Fruit fly (Drosophila melanogaster) whole organism, embryonic: ENCODE data around the gene Polr3F.

ENCODE experiments used
- Awh ChIP-seq: fragments of 200-800 bp; sonication (Bioruptor generic); IDR thresholded peaks from 2 replicates; pipeline ENCODE4, ENCODE4 v1.3.6; 2022; ENCODE audit warnings: missing biosample characterization, missing genetic modification characterization
- B-H1 ChIP-seq: fragments of 200-800 bp; sonication (Bioruptor generic); IDR thresholded peaks from 3 replicates; pipeline ENCODE4 v1.3.6; 2022; ENCODE audit warnings: missing biosample characterization, missing genetic modification characterization
- BtbVII ChIP-seq: fragments of 200-800 bp; sonication (Bioruptor generic); optimal IDR thresholded peaks from 3 replicates; lab custom pipeline; 2017; ENCODE audit warnings: missing biosample characterization, mild to moderate bottlenecking, missing genetic modification characterization
- C15 ChIP-seq: fragments of 200-800 bp; sonication (Bioruptor generic); IDR thresholded peaks from 3 replicates; pipeline ENCODE4 v1.3.6; 2022; ENCODE audit warnings: missing biosample characterization, missing genetic modification characterization
- CG1603 ChIP-seq: fragments of 200-800 bp; sonication (Bioruptor generic); optimal IDR thresholded peaks from 2 replicates; lab custom pipeline; 2019; ENCODE audit warnings: missing biosample characterization, mild to moderate bottlenecking, missing genetic modification characterization, moderate library complexity
- CG1832 ChIP-seq: fragments of 200-800 bp; sonication (Bioruptor generic); optimal IDR thresholded peaks from 2 replicates; lab custom pipeline; 2017; ENCODE audit warnings: missing biosample characterization, mild to moderate bottlenecking, missing genetic modification characterization, inconsistent platforms
- CG30431 ChIP-seq: fragments of 200-800 bp; sonication (Bioruptor generic); optimal IDR thresholded peaks from 2 replicates; lab custom pipeline; 2017; ENCODE audit warnings: missing biosample characterization, missing genetic modification characterization
- CG4820 ChIP-seq: fragments of 200-800 bp; sonication (Bioruptor generic); optimal IDR thresholded peaks from 3 replicates; lab custom pipeline; 2016; ENCODE audit warnings: missing biosample characterization, missing genetic modification characterization
- CG5953 ChIP-seq: fragments of 200-800 bp; sonication (Bioruptor generic); IDR thresholded peaks from 2 replicates; pipeline ENCODE4 v1.3.6; 2022; ENCODE audit warnings: missing biosample characterization, missing genetic modification characterization
- CG7271 ChIP-seq: fragments of 200-800 bp; sonication (Bioruptor generic); optimal IDR thresholded peaks from 2 replicates; lab custom pipeline; 2018; ENCODE audit warnings: missing biosample characterization, mild to moderate bottlenecking, missing genetic modification characterization, moderate library complexity
- CG7786 ChIP-seq: fragments of 200-800 bp; sonication (Bioruptor generic); optimal IDR thresholded peaks from 2 replicates; lab custom pipeline; 2016; ENCODE audit warnings: missing biosample characterization, missing genetic modification characterization
- CG8281 ChIP-seq: fragments of 200-800 bp; sonication (Bioruptor generic); optimal IDR thresholded peaks from 2 replicates; lab custom pipeline; 2018; ENCODE audit warnings: missing biosample characterization, mild to moderate bottlenecking, missing genetic modification characterization, moderate library complexity
- CG9797 ChIP-seq: fragments of 200-800 bp; sonication (Bioruptor generic); optimal IDR thresholded peaks from 3 replicates; lab custom pipeline; 2018; ENCODE audit warnings: missing biosample characterization, mild to moderate bottlenecking, missing genetic modification characterization
- Chrac-16 ChIP-seq: fragments of 200-800 bp; sonication (Bioruptor generic); optimal IDR thresholded peaks from 3 replicates; lab custom pipeline; 2016; ENCODE audit warnings: missing biosample characterization, missing genetic modification characterization
- CoRest ChIP-seq: fragments of 200-800 bp; sonication (Bioruptor generic); optimal IDR thresholded peaks from 3 replicates; lab custom pipeline; 2018; ENCODE audit warnings: missing biosample characterization, mild to moderate bottlenecking, missing genetic modification characterization, moderate library complexity
- Gsc ChIP-seq: fragments of 200-800 bp; sonication (Bioruptor generic); IDR thresholded peaks from 2 replicates; pipeline ENCODE4 v1.3.6; 2022; ENCODE audit warnings: missing biosample characterization, missing genetic modification characterization
- HHEX ChIP-seq: fragments of 200-800 bp; sonication (Bioruptor generic); optimal IDR thresholded peaks from 3 replicates; lab custom pipeline; 2017; ENCODE audit warnings: missing biosample characterization, mild to moderate bottlenecking, missing genetic modification characterization, missing genetic modification reagents
- HLH3B ChIP-seq: fragments of 200-800 bp; sonication (Bioruptor generic); IDR thresholded peaks from 2 replicates; pipeline ENCODE4 v1.3.6; 2022; ENCODE audit warnings: missing biosample characterization, missing genetic modification characterization
- Hsf ChIP-seq: fragments of 200-800 bp; sonication (Bioruptor generic); optimal IDR thresholded peaks from 3 replicates; lab custom pipeline; 2016; ENCODE audit warnings: missing biosample characterization, missing genetic modification characterization
- Nf-YC ChIP-seq: fragments of 200-800 bp; optimal IDR thresholded peaks from 3 replicates; lab custom pipeline; 2019; ENCODE audit warnings: missing biosample characterization, mild to moderate bottlenecking, missing genetic modification characterization, moderate library complexity
- Sox102F ChIP-seq: fragments of 200-800 bp; sonication (Bioruptor generic); optimal IDR thresholded peaks from 2 replicates; lab custom pipeline; 2018; ENCODE audit warnings: missing biosample characterization, mild to moderate bottlenecking, missing genetic modification characterization, moderate library complexity
- Trl ChIP-seq, 3 experiments: fragments of >200 bp in 2 of 3; fragments of 200-800 bp in 1 of 3; sonication (Bioruptor generic) in 1 of 3; optimal IDR thresholded peaks; 2 replicates in 1 of 3; 3 replicates in 2 of 3; lab custom pipeline; 2016 to 2017; ENCODE audit warnings: missing biosample characterization in 1 of 3, missing genetic modification characterization in 1 of 3
- abd-A ChIP-seq: fragments of 200-800 bp; sonication (Bioruptor generic); optimal IDR thresholded peaks from 3 replicates; lab custom pipeline; 2019; ENCODE audit warnings: missing biosample characterization, mild to moderate bottlenecking, missing genetic modification characterization, moderate library complexity
- amos ChIP-seq: fragments of 200-800 bp; sonication (Bioruptor generic); IDR thresholded peaks from 2 replicates; pipeline ENCODE4 v1.3.6; 2022; ENCODE audit warnings: missing biosample characterization, missing genetic modification characterization; ENCODE audit not compliant: partially characterized antibody
- ase ChIP-seq: fragments of 200-800 bp; sonication (Bioruptor generic); IDR thresholded peaks from 3 replicates; pipeline ENCODE4 v1.3.6; 2022; ENCODE audit warnings: missing biosample characterization, missing genetic modification characterization
- cad ChIP-seq: fragments of >200 bp; optimal IDR thresholded peaks from 2 replicates; lab custom pipeline; 2017; ENCODE audit warnings: missing biosample characterization, missing genetic modification characterization
- corto ChIP-seq: fragments of 200-800 bp; sonication (Bioruptor generic); optimal IDR thresholded peaks from 2 replicates; lab custom pipeline; 2016; ENCODE audit warnings: missing biosample characterization, mild to moderate bottlenecking, missing genetic modification characterization, moderate library complexity
- croc ChIP-seq: fragments of 200-800 bp; sonication (Bioruptor generic); conservative IDR thresholded peaks from 3 replicates; pipeline ENCODE4 v1.3.6; 2022; ENCODE audit warnings: missing biosample characterization, missing genetic modification characterization
- ems ChIP-seq: fragments of 200-800 bp; sonication (Bioruptor generic); optimal IDR thresholded peaks from 3 replicates; lab custom pipeline; 2016; ENCODE audit warnings: missing biosample characterization, missing genetic modification characterization
- esg ChIP-seq: fragments of 200-800 bp; sonication (Bioruptor generic); conservative IDR thresholded peaks from 2 replicates; pipeline ENCODE4 v1.3.6; 2022; ENCODE audit warnings: missing biosample characterization, missing genetic modification characterization
- fd3F ChIP-seq: fragments of 200-800 bp; sonication (Bioruptor generic); optimal IDR thresholded peaks from 2 replicates; lab custom pipeline; 2018; ENCODE audit warnings: missing biosample characterization, mild to moderate bottlenecking, missing genetic modification characterization, moderate library complexity
- fd64A ChIP-seq: fragments of 200-800 bp; sonication (Bioruptor generic); optimal IDR thresholded peaks from 3 replicates; lab custom pipeline; 2018; ENCODE audit warnings: missing biosample characterization, mild to moderate bottlenecking, missing genetic modification characterization
- fru ChIP-seq: fragments of >200 bp; optimal IDR thresholded peaks from 2 replicates; lab custom pipeline; 2017
- grn ChIP-seq: fragments of 200-800 bp; sonication (Bioruptor generic); optimal IDR thresholded peaks from 3 replicates; lab custom pipeline; 2017; ENCODE audit warnings: missing biosample characterization, missing genetic modification characterization
- her ChIP-seq: fragments of 200-800 bp; sonication (Bioruptor generic); optimal IDR thresholded peaks from 2 replicates; lab custom pipeline; 2016; ENCODE audit warnings: missing biosample characterization, missing genetic modification characterization
- hkb ChIP-seq, 2 experiments: fragments of 200-800 bp in 1 of 2; fragments of >200 bp in 1 of 2; sonication (Bioruptor generic) in 1 of 2; IDR thresholded peaks in 1 of 2; optimal IDR thresholded peaks in 1 of 2; 2 replicates each; pipeline versions ENCODE4 v1.3.6 to Lab custom; 2017 to 2022; ENCODE audit warnings: missing biosample characterization in 1 of 2, missing genetic modification characterization in 1 of 2
- hth ChIP-seq: fragments of >200 bp; optimal IDR thresholded peaks from 2 replicates; lab custom pipeline; 2017; ENCODE audit warnings: inconsistent platforms
- jing ChIP-seq: fragments of 200-800 bp; sonication (Bioruptor generic); optimal IDR thresholded peaks from 2 replicates; lab custom pipeline; 2018; ENCODE audit warnings: missing biosample characterization, mild to moderate bottlenecking, missing genetic modification characterization
- lov ChIP-seq, 2 experiments: fragments of 200-800 bp in 1 of 2; fragments of >200 bp in 1 of 2; sonication (Bioruptor generic) in 1 of 2; IDR thresholded peaks in 1 of 2; optimal IDR thresholded peaks in 1 of 2; 2 replicates in 1 of 2; 3 replicates in 1 of 2; pipeline versions ENCODE4 v1.3.6 to Lab custom; 2017 to 2022; ENCODE audit warnings: missing biosample characterization in 1 of 2, missing genetic modification characterization in 1 of 2
- maf-S ChIP-seq: fragments of 200-800 bp; sonication (Bioruptor generic); optimal IDR thresholded peaks from 2 replicates; lab custom pipeline; 2016; ENCODE audit warnings: missing biosample characterization, missing genetic modification characterization
- otp ChIP-seq: fragments of 200-800 bp; sonication (Bioruptor generic); IDR thresholded peaks from 3 replicates; pipeline ENCODE4, ENCODE4 v1.3.6; 2022; ENCODE audit warnings: missing biosample characterization, missing genetic modification characterization
- pan ChIP-seq, 4 experiments: fragments of >200 bp in 3 of 4; fragments of 200-800 bp in 1 of 4; sonication (Bioruptor generic) in 1 of 4; optimal IDR thresholded peaks in 3 of 4; IDR thresholded peaks in 1 of 4; 2 replicates each; pipeline versions ENCODE4 v1.3.6 to Lab custom; 2017 to 2022; ENCODE audit warnings: missing biosample characterization in 2 of 4, missing genetic modification characterization in 2 of 4, mixed read lengths in 1 of 4
- pfk ChIP-seq: fragments of 200-800 bp; sonication (Bioruptor generic); optimal IDR thresholded peaks from 2 replicates; lab custom pipeline; 2018; ENCODE audit warnings: missing biosample characterization, mild to moderate bottlenecking, missing genetic modification characterization, moderate library complexity
- phol ChIP-seq: fragments of 200-800 bp; sonication (Bioruptor generic); optimal IDR thresholded peaks from 3 replicates; lab custom pipeline; 2018; ENCODE audit warnings: missing biosample characterization, mild to moderate bottlenecking, missing genetic modification characterization, moderate library complexity
- sr ChIP-seq: fragments of 200-800 bp; sonication (Bioruptor generic); IDR thresholded peaks from 3 replicates; pipeline ENCODE4 v1.3.6; 2022; ENCODE audit warnings: missing biosample characterization, missing genetic modification characterization
- tgo ChIP-seq: fragments of 200-800 bp; sonication (Bioruptor generic); IDR thresholded peaks from 3 replicates; pipeline ENCODE4 v1.3.6; 2022; ENCODE audit warnings: missing biosample characterization, missing genetic modification characterization
- toy ChIP-seq: fragments of 200-800 bp; sonication (Bioruptor generic); IDR thresholded peaks from 2 replicates; pipeline ENCODE4 v1.3.6; 2022; ENCODE audit warnings: missing biosample characterization, missing genetic modification characterization
- yki ChIP-seq: fragments of >200 bp; optimal IDR thresholded peaks from 3 replicates; lab custom pipeline; 2018

Polr3F gene

DNA sequence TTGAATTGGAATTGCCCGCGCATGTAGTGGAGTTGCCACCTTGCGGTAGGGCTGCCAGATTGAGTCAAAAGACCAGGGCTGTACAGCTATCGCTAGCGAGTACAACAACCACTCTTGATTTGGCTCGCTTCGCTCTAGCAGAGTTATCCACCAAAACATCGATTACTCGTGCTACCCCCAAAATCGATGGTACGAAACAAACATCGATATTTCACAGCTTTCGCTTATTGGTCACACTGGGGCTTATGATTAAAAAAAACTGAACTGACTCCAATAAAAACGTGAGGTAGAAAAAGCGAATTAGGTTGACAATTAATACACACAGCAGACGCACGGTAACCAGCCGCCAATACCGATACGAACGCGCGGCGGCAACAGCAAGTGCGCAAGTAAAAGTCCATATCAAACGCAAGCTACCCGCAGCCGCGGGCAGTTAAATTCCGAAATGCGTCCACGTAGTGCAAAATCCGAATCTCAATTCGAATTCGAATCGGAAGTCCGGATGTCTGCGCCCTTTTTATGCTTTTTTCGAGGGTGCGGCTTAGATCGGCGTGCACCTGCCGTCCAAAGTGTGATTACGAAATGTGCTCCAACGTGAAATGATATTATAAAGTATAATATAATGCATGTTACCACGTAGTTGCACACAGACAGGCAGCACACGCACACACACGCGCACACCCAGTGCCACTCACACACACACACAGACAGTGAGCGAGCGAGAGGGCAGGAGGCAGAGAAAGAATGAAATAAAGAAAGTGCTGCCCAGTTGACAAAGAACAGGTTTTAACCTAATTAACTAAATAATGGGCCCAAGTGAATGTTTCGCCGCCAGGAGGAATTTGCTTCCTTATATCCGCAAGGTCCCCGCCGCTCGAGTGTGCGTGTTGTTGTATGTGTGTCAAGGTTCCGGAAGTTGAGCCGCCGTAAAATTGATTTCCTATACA lies 10.4 kb downstream of the Polr3F start, which contains the start of gene Sar1 (continued):
- TF ChIP-seq CG7786 = peak; percentile 52
- no peak for TF ChIP-seq toy (GFP tag; lab: Robert Waterston, UW)
- peak; percentile 29 for TF ChIP-seq Hsf (GFP tag; lab: Kevin White, UChicago)
- TF ChIP-seq C15 (GFP tag; lab: Robert Waterston, UW) = no peak
- no peak for TF ChIP-seq Nf-YC (tag; lab: Kevin White, UChicago)
- no peak for TF ChIP-seq pan (optimal IDR thresholded peaks at IDR 0.05; lab: Kevin White, UChicago)
- TF ChIP-seq pan (GFP tag; optimal IDR thresholded peaks at IDR 0.05 in 1 of 2, IDR thresholded peaks at IDR 0.05 in 1 of 2) = peak in 1 of 2 experiments; percentile 7
- TF ChIP-seq CG9797 (GFP tag; lab: Kevin White, UChicago) = peak; percentile 98
- TF ChIP-seq phol (tag; lab: Kevin White, UChicago) = peak; percentile 73
- TF ChIP-seq Chrac-16 = no peak
- TF ChIP-seq corto (GFP tag; lab: Kevin White, UChicago) = no peak
- TF ChIP-seq BtbVII (GFP tag; lab: Kevin White, UChicago) = no peak
- peak; percentile 69 for TF ChIP-seq CG1832 (GFP tag; lab: Kevin White, UChicago)
- no peak for TF ChIP-seq ems
- TF ChIP-seq CG7271 (tag; lab: Kevin White, UChicago) = no peak
- TF ChIP-seq grn (GFP tag; lab: Kevin White, UChicago) = peak; percentile 6
- TF ChIP-seq fd64A = no peak
- no peak; the same call in 1 of the 2 replicates for TF ChIP-seq HLH3B (GFP tag; lab: Robert Waterston, UW)
- no peak for TF ChIP-seq lov (optimal IDR thresholded peaks at IDR 0.05; lab: Kevin White, UChicago)
- no peak for TF ChIP-seq lov (GFP tag; IDR thresholded peaks at IDR 0.05; lab: Robert Waterston, UW)
- TF ChIP-seq CG5953 = no peak
- TF ChIP-seq esg (GFP tag; lab: Robert Waterston, UW) = no peak
- TF ChIP-seq Gsc (GFP tag; lab: Robert Waterston, UW) = no peak
- TF ChIP-seq jing (GFP tag; lab: Kevin White, UChicago) = no peak
- TF ChIP-seq CG8281 = no peak
- TF ChIP-seq Sox102F (GFP tag; lab: Kevin White, UChicago) = no peak
- no peak for TF ChIP-seq B-H1 (GFP tag; lab: Robert Waterston, UW)
- TF ChIP-seq abd-A (tag; lab: Kevin White, UChicago) = peak; percentile 16
- TF ChIP-seq maf-S (GFP tag; lab: Kevin White, UChicago) = no peak
- no peak for TF ChIP-seq CG4820 (GFP tag; lab: Kevin White, UChicago)
- TF ChIP-seq CG30431 (GFP tag; lab: Kevin White, UChicago) = no peak
- no peak for TF ChIP-seq her
- peak; percentile 44 for TF ChIP-seq yki
- no peak for TF ChIP-seq Trl (optimal IDR thresholded peaks at IDR 0.05; lab: Kevin White, UChicago)
- peak; percentile 4 for TF ChIP-seq Trl (GFP tag; optimal IDR thresholded peaks at IDR 0.05; lab: Kevin White, UChicago)
- no peak for TF ChIP-seq cad (GFP tag; lab: Kevin White, UChicago)
- no peak for TF ChIP-seq HHEX (GFP tag; lab: Kevin White, UChicago)
- no peak for TF ChIP-seq ase (GFP tag; lab: Robert Waterston, UW)
- TF ChIP-seq fd3F (GFP tag; lab: Kevin White, UChicago) = no peak
- TF ChIP-seq Awh (GFP tag; lab: Robert Waterston, UW) = no peak
- TF ChIP-seq tgo (GFP tag; lab: Robert Waterston, UW) = no peak
- peak; percentile 65 for TF ChIP-seq CoRest (tag; lab: Kevin White, UChicago)
- TF ChIP-seq CG1603 = peak; percentile 92
- TF ChIP-seq otp (GFP tag; lab: Robert Waterston, UW) = no peak
- no peak for TF ChIP-seq croc (GFP tag; lab: Robert Waterston, UW)
- peak; percentile 56 for TF ChIP-seq hkb (optimal IDR thresholded peaks at IDR 0.05; lab: Kevin White, UChicago)
- TF ChIP-seq hkb (GFP tag; IDR thresholded peaks at IDR 0.05; lab: Robert Waterston, UW) = no peak
- TF ChIP-seq hth (lab: Kevin White, UChicago) = no peak
- no peak for TF ChIP-seq pfk (GFP tag; lab: Kevin White, UChicago)
- no peak for TF ChIP-seq sr (GFP tag; lab: Robert Waterston, UW)
- peak; percentile 98 for TF ChIP-seq amos (GFP tag; lab: Robert Waterston, UW)
- TF ChIP-seq fru = no peak
